Fruit fly (Drosophila melanogaster) whole organism, embryonic: ENCODE data around the gene nuf.

Experiments
- CG10543 ChIP-seq: fragments of 200-800 bp; sonication (Bioruptor generic); optimal IDR thresholded peaks from 3 replicates; lab custom pipeline; 2017; ENCODE audit warnings: missing biosample characterization, mild to moderate bottlenecking, missing genetic modification characterization, moderate library complexity
- CG11456 ChIP-seq: fragments of 200-800 bp; sonication (Bioruptor generic); IDR thresholded peaks from 3 replicates; pipeline ENCODE4 v1.3.6; 2022; ENCODE audit warnings: missing biosample characterization, missing genetic modification characterization
- CG13424 ChIP-seq: fragments of 200-800 bp; sonication (Bioruptor generic); optimal IDR thresholded peaks from 2 replicates; lab custom pipeline; 2019; ENCODE audit warnings: missing biosample characterization, mild to moderate bottlenecking, missing genetic modification characterization, moderate library complexity
- CG17186 ChIP-seq: fragments of 200-800 bp; sonication (Bioruptor generic); optimal IDR thresholded peaks from 3 replicates; lab custom pipeline; 2017; ENCODE audit warnings: missing biosample characterization, missing genetic modification reagents, missing genetic modification characterization
- CG18011 ChIP-seq: fragments of 200-800 bp; sonication (Bioruptor generic); optimal IDR thresholded peaks from 2 replicates; lab custom pipeline; 2017; ENCODE audit warnings: missing biosample characterization, missing genetic modification characterization, mild to moderate bottlenecking, moderate library complexity, missing genotype
- CG3407 ChIP-seq: fragments of 200-800 bp; sonication (Bioruptor generic); optimal IDR thresholded peaks from 2 replicates; lab custom pipeline; 2018; ENCODE audit warnings: missing biosample characterization, mild to moderate bottlenecking, missing genetic modification characterization
- CG4820 ChIP-seq: fragments of 200-800 bp; sonication (Bioruptor generic); optimal IDR thresholded peaks from 3 replicates; lab custom pipeline; 2016; ENCODE audit warnings: missing biosample characterization, missing genetic modification characterization
- CG6254 ChIP-seq: fragments of 200-800 bp; sonication (Bioruptor generic); optimal IDR thresholded peaks from 3 replicates; lab custom pipeline; 2017; ENCODE audit warnings: mild to moderate bottlenecking, missing biosample characterization, missing genetic modification reagents, missing genetic modification characterization
- CG7556 ChIP-seq: fragments of 200-800 bp; sonication (Bioruptor generic); optimal IDR thresholded peaks from 2 replicates; lab custom pipeline; 2017; ENCODE audit warnings: missing biosample characterization, mild to moderate bottlenecking, missing genetic modification characterization
- CG8290 ChIP-seq, 3 experiments: fragments of 200-800 bp; sonication (Bioruptor generic); optimal IDR thresholded peaks; 2 replicates each; lab custom pipeline; 2016 to 2019; ENCODE audit warnings: missing biosample characterization in 3 of 3, missing genetic modification characterization in 3 of 3, mild to moderate bottlenecking in 2 of 3, moderate library complexity in 1 of 3
- Dll ChIP-seq: fragments of 200-800 bp; sonication (Bioruptor generic); IDR thresholded peaks from 4 replicates; pipeline ENCODE4 v1.3.6; 2022; ENCODE audit warnings: missing biosample characterization, missing genetic modification characterization; ENCODE audit not compliant: partially characterized antibody
- Doc3 ChIP-seq: fragments of 200-800 bp; sonication (Bioruptor generic); IDR thresholded peaks from 3 replicates; pipeline ENCODE4 v1.3.6; 2022; ENCODE audit warnings: missing biosample characterization, missing genetic modification characterization; ENCODE audit not compliant: partially characterized antibody
- HLHmδ ChIP-seq: fragments of 200-800 bp; sonication (Bioruptor generic); optimal IDR thresholded peaks from 2 replicates; lab custom pipeline; 2018; ENCODE audit warnings: missing biosample characterization, mild to moderate bottlenecking, missing genetic modification characterization, moderate library complexity
- Hmx ChIP-seq: fragments of 200-800 bp; sonication (Bioruptor generic); optimal IDR thresholded peaks from 2 replicates; lab custom pipeline; 2016; ENCODE audit warnings: missing biosample characterization, missing genetic modification characterization
- Mrtf ChIP-seq: fragments of 200-800 bp; sonication (Bioruptor generic); IDR thresholded peaks from 3 replicates; pipeline ENCODE4 v1.3.6; 2022; ENCODE audit warnings: missing biosample characterization, missing genetic modification characterization
- Myb ChIP-seq: fragments of 200-800 bp; sonication (Bioruptor generic); optimal IDR thresholded peaks from 2 replicates; lab custom pipeline; 2016; ENCODE audit warnings: missing biosample characterization, missing genetic modification characterization
- Nf-YA ChIP-seq: fragments of 200-800 bp; sonication (Bioruptor generic); IDR thresholded peaks from 2 replicates; pipeline ENCODE4 v1.3.6; 2022; ENCODE audit warnings: missing biosample characterization, missing genetic modification characterization
- Nf-YB ChIP-seq: fragments of 200-800 bp; sonication (Bioruptor generic); optimal IDR thresholded peaks from 3 replicates; lab custom pipeline; 2019; ENCODE audit warnings: missing biosample characterization, mild to moderate bottlenecking, missing genetic modification characterization, moderate library complexity
- PHDP ChIP-seq: fragments of 200-800 bp; sonication (Bioruptor generic); optimal IDR thresholded peaks from 3 replicates; lab custom pipeline; 2018; ENCODE audit warnings: missing biosample characterization, mild to moderate bottlenecking, missing genetic modification characterization, moderate library complexity
- Rx ChIP-seq: fragments of 200-800 bp; sonication (Bioruptor generic); IDR thresholded peaks from 2 replicates; pipeline ENCODE4 v1.3.6; 2022; ENCODE audit warnings: missing biosample characterization, missing genetic modification characterization
- Tbp ChIP-seq: fragments of >200 bp; optimal IDR thresholded peaks from 2 replicates; lab custom pipeline; 2018; ENCODE audit warnings: missing biosample characterization, missing genetic modification characterization
- bsh ChIP-seq, 2 experiments: fragments of 200-800 bp; sonication (Bioruptor generic); optimal IDR thresholded peaks; 2 replicates each; lab custom pipeline; 2017 to 2018; ENCODE audit warnings: mild to moderate bottlenecking in 2 of 2, missing biosample characterization in 2 of 2, missing genetic modification characterization in 2 of 2, moderate library complexity in 1 of 2
- cato ChIP-seq: fragments of 200-800 bp; sonication (Bioruptor generic); optimal IDR thresholded peaks from 2 replicates; lab custom pipeline; 2016; ENCODE audit warnings: missing biosample characterization, missing genetic modification characterization, borderline replicate concordance
- chinmo ChIP-seq: fragments of 200-800 bp; sonication (Bioruptor generic); IDR thresholded peaks from 4 replicates; pipeline ENCODE4 v1.3.6; 2022; ENCODE audit warnings: missing biosample characterization, missing genetic modification characterization; ENCODE audit not compliant: partially characterized antibody
- chm ChIP-seq: fragments of 200-800 bp; sonication (Bioruptor generic); IDR thresholded peaks from 2 replicates; pipeline ENCODE4 v1.3.6; 2022; ENCODE audit warnings: missing biosample characterization, missing genetic modification characterization
- crol ChIP-seq: fragments of 200-800 bp; sonication (Bioruptor generic); IDR thresholded peaks from 2 replicates; pipeline ENCODE4 v1.3.6; 2022; ENCODE audit warnings: missing biosample characterization, missing genetic modification characterization
- disco-r ChIP-seq: fragments of 200-800 bp; sonication (Bioruptor generic); optimal IDR thresholded peaks from 2 replicates; lab custom pipeline; 2016; ENCODE audit warnings: missing biosample characterization, missing genetic modification characterization
- dmrt11E ChIP-seq: fragments of 200-800 bp; sonication (Bioruptor generic); optimal IDR thresholded peaks from 3 replicates; lab custom pipeline; 2018; ENCODE audit warnings: missing biosample characterization, mild to moderate bottlenecking, missing genetic modification characterization, moderate library complexity
- eve ChIP-seq, 2 experiments: fragments of >200 bp; optimal IDR thresholded peaks; 2 replicates each; lab custom pipeline; 2017; ENCODE audit warnings: missing biosample characterization in 2 of 2, missing genetic modification characterization in 2 of 2
- fd102C ChIP-seq: fragments of 200-800 bp; sonication (Bioruptor generic); optimal IDR thresholded peaks from 2 replicates; lab custom pipeline; 2018; ENCODE audit warnings: missing biosample characterization, mild to moderate bottlenecking, missing genetic modification characterization, moderate library complexity
- fd64A ChIP-seq: fragments of 200-800 bp; sonication (Bioruptor generic); optimal IDR thresholded peaks from 3 replicates; lab custom pipeline; 2018; ENCODE audit warnings: missing biosample characterization, mild to moderate bottlenecking, missing genetic modification characterization
- fu2 ChIP-seq: fragments of 200-800 bp; sonication (Bioruptor generic); optimal IDR thresholded peaks from 2 replicates; lab custom pipeline; 2016; ENCODE audit warnings: missing biosample characterization, missing genetic modification characterization
- gce ChIP-seq: fragments of 200-800 bp; sonication (Bioruptor generic); IDR thresholded peaks from 3 replicates; pipeline ENCODE4 v1.3.6; 2022; ENCODE audit warnings: missing biosample characterization, missing genetic modification characterization
- gsb-n ChIP-seq: fragments of 200-800 bp; sonication (Bioruptor generic); optimal IDR thresholded peaks from 3 replicates; lab custom pipeline; 2018; ENCODE audit warnings: missing biosample characterization, mild to moderate bottlenecking, missing genetic modification characterization
- lbe ChIP-seq: fragments of 200-800 bp; sonication (Bioruptor generic); optimal IDR thresholded peaks from 2 replicates; lab custom pipeline; 2016; ENCODE audit warnings: missing biosample characterization, mild to moderate bottlenecking, missing genetic modification characterization
- lov ChIP-seq, 2 experiments: fragments of 200-800 bp in 1 of 2; fragments of >200 bp in 1 of 2; sonication (Bioruptor generic) in 1 of 2; IDR thresholded peaks in 1 of 2; optimal IDR thresholded peaks in 1 of 2; 2 replicates in 1 of 2; 3 replicates in 1 of 2; pipeline versions ENCODE4 v1.3.6 to Lab custom; 2017 to 2022; ENCODE audit warnings: missing biosample characterization in 1 of 2, missing genetic modification characterization in 1 of 2
- phol ChIP-seq: fragments of 200-800 bp; sonication (Bioruptor generic); optimal IDR thresholded peaks from 3 replicates; lab custom pipeline; 2018; ENCODE audit warnings: missing biosample characterization, mild to moderate bottlenecking, missing genetic modification characterization, moderate library complexity
- repo ChIP-seq: fragments of 200-800 bp; sonication (Bioruptor generic); optimal IDR thresholded peaks from 2 replicates; lab custom pipeline; 2016; ENCODE audit warnings: missing biosample characterization, missing genetic modification characterization
- salm ChIP-seq: fragments of 200-800 bp; sonication (Bioruptor generic); optimal IDR thresholded peaks from 2 replicates; lab custom pipeline; 2018; ENCODE audit warnings: missing biosample characterization, mild to moderate bottlenecking, missing genetic modification characterization
- sim ChIP-seq: fragments of 200-800 bp; sonication (Bioruptor generic); IDR thresholded peaks from 2 replicates; pipeline ENCODE4 v1.3.6; 2022; ENCODE audit warnings: missing biosample characterization, missing genetic modification characterization
- slou ChIP-seq: fragments of 200-800 bp; sonication (Bioruptor generic); optimal IDR thresholded peaks from 3 replicates; lab custom pipeline; 2016; ENCODE audit warnings: missing biosample characterization, missing genetic modification characterization
- trh ChIP-seq: fragments of 200-800 bp; sonication (Bioruptor generic); optimal IDR thresholded peaks from 2 replicates; lab custom pipeline; 2016; ENCODE audit warnings: missing biosample characterization, missing genetic modification characterization
- ttk ChIP-seq: fragments of 200-800 bp; sonication (Bioruptor generic); IDR thresholded peaks from 2 replicates; pipeline ENCODE4 v2.1.2; 2022; ENCODE audit warnings: missing biosample characterization, missing genetic modification characterization
- vvl ChIP-seq: fragments of 200-800 bp; sonication (Bioruptor generic); IDR thresholded peaks from 2 replicates; pipeline ENCODE4 v1.3.6; 2022; ENCODE audit warnings: missing biosample characterization, missing genetic modification characterization
- zen ChIP-seq: fragments of 200-800 bp; sonication (Bioruptor generic); optimal IDR thresholded peaks from 3 replicates; lab custom pipeline; 2018; ENCODE audit warnings: missing biosample characterization, mild to moderate bottlenecking, missing genetic modification characterization, moderate library complexity

The nuf gene

dm6 chr3L:14190625-14191475 lies at the start of gene nuf (continued):
- TF ChIP-seq lov (optimal IDR thresholded peaks at IDR 0.05; lab: Kevin White, UChicago) (no peak), lov (GFP tag; IDR thresholded peaks at IDR 0.05; lab: Robert Waterston, UW) (peak; percentile 27; the same call in 1 of the 3 replicates), CG17186 (GFP tag; lab: Kevin White, UChicago) (no peak)

dm6 chr3L:14145666-14146314 lies 44.9 kb upstream of the nuf start:
- no peak for TF ChIP-seq Mrtf
- no peak for TF ChIP-seq CG6254 (GFP tag; lab: Kevin White, UChicago)
- TF ChIP-seq fu2 (GFP tag; lab: Kevin White, UChicago) = no peak
- TF ChIP-seq dmrt11E (tag; lab: Kevin White, UChicago) = peak; percentile 6
- no peak for TF ChIP-seq Dll (GFP tag; lab: Robert Waterston, UW)
- TF ChIP-seq ttk (GFP tag; lab: Robert Waterston, UW) = no peak
- TF ChIP-seq PHDP (tag; lab: Kevin White, UChicago) = no peak
- peak; percentile 49 for TF ChIP-seq phol (tag; lab: Kevin White, UChicago)
- no peak for TF ChIP-seq sim
- no peak for TF ChIP-seq lbe (GFP tag; lab: Kevin White, UChicago)
- TF ChIP-seq CG7556 (GFP tag; lab: Kevin White, UChicago) = no peak
- no peak for TF ChIP-seq trh (GFP tag; lab: Kevin White, UChicago)
- no peak for TF ChIP-seq cato
- TF ChIP-seq Rx (GFP tag; lab: Robert Waterston, UW) = no peak
- no peak for TF ChIP-seq Tbp (GFP tag; lab: Kevin White, UChicago)
- TF ChIP-seq Hmx (GFP tag; lab: Kevin White, UChicago) = no peak
- no peak for TF ChIP-seq salm (tag; lab: Kevin White, UChicago)
- no peak for TF ChIP-seq Myb
- TF ChIP-seq CG3407 (GFP tag; lab: Kevin White, UChicago) = no peak
- TF ChIP-seq fd102C (GFP tag; lab: Kevin White, UChicago) = no peak
- TF ChIP-seq eve (GFP tag; optimal IDR thresholded peaks at IDR 0.05; lab: Kevin White, UChicago) = no peak
- TF ChIP-seq CG8290 (GFP tag; optimal IDR thresholded peaks at IDR 0.05; lab: Kevin White, UChicago) = no peak
- no peak for TF ChIP-seq CG8290 (tag; optimal IDR thresholded peaks at IDR 0.05; lab: Kevin White, UChicago)
- no peak for TF ChIP-seq zen (tag; lab: Kevin White, UChicago)
- TF ChIP-seq chm (GFP tag; lab: Robert Waterston, UW) = no peak
- no peak for TF ChIP-seq gsb-n
- no peak for TF ChIP-seq disco-r
- TF ChIP-seq gce (GFP tag; lab: Robert Waterston, UW) = no peak
- TF ChIP-seq Nf-YB (GFP tag; lab: Kevin White, UChicago) = no peak
- TF ChIP-seq crol = no peak
- no peak for TF ChIP-seq bsh (GFP tag; optimal IDR thresholded peaks at IDR 0.05; lab: Kevin White, UChicago)
- TF ChIP-seq CG13424 (tag; lab: Kevin White, UChicago) = no peak
- TF ChIP-seq Doc3 (GFP tag; lab: Robert Waterston, UW) = no peak
- TF ChIP-seq fd64A (GFP tag; lab: Kevin White, UChicago) = no peak
- TF ChIP-seq slou (GFP tag; lab: Kevin White, UChicago) = no peak
- TF ChIP-seq HLHmδ (GFP tag; lab: Kevin White, UChicago) = no peak
- TF ChIP-seq chinmo (GFP tag; lab: Robert Waterston, UW) = no peak
- TF ChIP-seq repo = no peak
- no peak for TF ChIP-seq CG10543 (GFP tag; lab: Kevin White, UChicago)
- no peak for TF ChIP-seq CG18011 (GFP tag; lab: Kevin White, UChicago)
- TF ChIP-seq vvl (GFP tag; lab: Robert Waterston, UW) = no peak
- no peak for TF ChIP-seq CG11456 (GFP tag; lab: Robert Waterston, UW)
- TF ChIP-seq CG4820 (GFP tag; lab: Kevin White, UChicago) = no peak
- TF ChIP-seq Nf-YA (GFP tag; lab: Robert Waterston, UW) = no peak
